Worm (Caenorhabditis elegans) whole organism, young adult: ENCODE data around the gene F26F4.9.
A peak's percentile ranks its signal among the peaks of the same experiment; 100 is the strongest.

Experiments used
- B0035.1 ChIP-seq: sonication (generic microtip); optimal IDR thresholded peaks from 2 replicates; lab custom pipeline; 2016; ENCODE audit warnings: missing genetic modification characterization, mild to moderate bottlenecking, missing compliant biosample characterization, missing genotype, missing genetic modification reagents
- C06A6.2 ChIP-seq: fragments of 200-800 bp; sonication (Bioruptor generic); conservative IDR thresholded peaks from 2 replicates; pipeline ENCODE4 v1.3.6; 2022; ENCODE audit warnings: missing genetic modification characterization, missing compliant biosample characterization
- C17E4.6 ChIP-seq: fragments of 200-800 bp; sonication (Bioruptor generic); IDR thresholded peaks from 2 replicates; pipeline ENCODE4 v1.3.6; 2022; ENCODE audit warnings: missing genetic modification reagents, missing genetic modification characterization, missing compliant biosample characterization
- F10E7.11 ChIP-seq: sonication (generic microtip); optimal IDR thresholded peaks from 2 replicates; lab custom pipeline; 2017; ENCODE audit warnings: mild to moderate bottlenecking, missing genetic modification characterization, moderate library complexity, missing compliant biosample characterization
- F33H1.4 ChIP-seq: fragments of 200-800 bp; sonication (Bioruptor generic); IDR thresholded peaks from 2 replicates; pipeline ENCODE4 v1.3.6; 2022; ENCODE audit warnings: missing genetic modification reagents, missing genetic modification characterization, missing compliant biosample characterization
- F39B2.1 ChIP-seq: fragments of 200-800 bp; sonication (Bioruptor generic); IDR thresholded peaks from 2 replicates; pipeline ENCODE4 v1.3.6; 2022; ENCODE audit warnings: missing genetic modification reagents, missing genetic modification characterization, missing compliant biosample characterization
- F49E8.2 ChIP-seq: sonication (generic microtip); optimal IDR thresholded peaks from 3 replicates; lab custom pipeline; 2017; ENCODE audit warnings: missing genetic modification characterization, mild to moderate bottlenecking, missing compliant biosample characterization, antibody characterized with exemption, moderate library complexity; ENCODE audit not compliant: insufficient read depth
- F55B11.4 ChIP-seq: sonication (generic microtip); optimal IDR thresholded peaks from 2 replicates; lab custom pipeline; 2016; ENCODE audit warnings: missing compliant biosample characterization, missing genetic modification characterization, borderline replicate concordance; ENCODE audit not compliant: insufficient read depth
- K12H6.12 ChIP-seq: fragments of 200-800 bp; sonication (Bioruptor generic); optimal IDR thresholded peaks from 2 replicates; lab custom pipeline; 2018; ENCODE audit warnings: mild to moderate bottlenecking, missing genetic modification characterization, missing compliant biosample characterization
- Y53F4B.3 ChIP-seq: fragments of 200-800 bp; sonication (Bioruptor generic); IDR thresholded peaks from 2 replicates; pipeline ENCODE4 v1.3.6; 2022; ENCODE audit warnings: missing genetic modification reagents, missing genetic modification characterization, missing compliant biosample characterization
- aptf-3 ChIP-seq: fragments of 200-800 bp; sonication (Bioruptor generic); IDR thresholded peaks from 2 replicates; pipeline ENCODE4 v1.3.6; 2022; ENCODE audit warnings: missing genetic modification characterization, missing compliant biosample characterization
- attf-3 ChIP-seq: fragments of 200-800 bp; sonication (Bioruptor generic); conservative IDR thresholded peaks from 2 replicates; pipeline ENCODE4 v1.3.6; 2022; ENCODE audit warnings: missing genetic modification reagents, missing genetic modification characterization, missing compliant biosample characterization
- attf-5 ChIP-seq: fragments of 200-800 bp; sonication (Bioruptor generic); optimal IDR thresholded peaks from 2 replicates; lab custom pipeline; 2018; ENCODE audit warnings: mild to moderate bottlenecking, missing genetic modification characterization, missing compliant biosample characterization
- bed-1 ChIP-seq: fragments of 200-800 bp; sonication (Bioruptor generic); IDR thresholded peaks from 2 replicates; pipeline ENCODE4 v1.3.6; 2022; ENCODE audit warnings: missing genetic modification reagents, missing genetic modification characterization, missing compliant biosample characterization
- cebp-1 ChIP-seq, 2 experiments: fragments of 200-800 bp in 1 of 2; sonication (Bioruptor generic) in 1 of 2; sonication (generic microtip) in 1 of 2; IDR thresholded peaks in 1 of 2; optimal IDR thresholded peaks in 1 of 2; 2 replicates each; pipeline versions ENCODE4 v1.3.6 to Lab custom; 2017 to 2022; ENCODE audit warnings: missing compliant biosample characterization in 2 of 2, missing genetic modification characterization in 2 of 2, mild to moderate bottlenecking in 1 of 2, missing genetic modification reagents in 1 of 2, moderate library complexity in 1 of 2
- cebp-2 ChIP-seq: fragments of 200-800 bp; sonication (Bioruptor generic); IDR thresholded peaks from 2 replicates; pipeline ENCODE4 v1.3.6; 2022; ENCODE audit warnings: missing genetic modification characterization, missing compliant biosample characterization
- ceh-27 ChIP-seq: fragments of 200-800 bp; sonication (Bioruptor generic); optimal IDR thresholded peaks from 2 replicates; lab custom pipeline; 2018; ENCODE audit warnings: mild to moderate bottlenecking, missing genetic modification characterization, moderate library complexity, missing compliant biosample characterization
- chd-7 ChIP-seq: sonication (generic microtip); optimal IDR thresholded peaks from 2 replicates; lab custom pipeline; 2016; ENCODE audit warnings: mild to moderate bottlenecking, missing genetic modification characterization, moderate library complexity, missing compliant biosample characterization
- dpff-1 ChIP-seq: sonication (generic microtip); optimal IDR thresholded peaks from 2 replicates; lab custom pipeline; 2017; ENCODE audit warnings: mild to moderate bottlenecking, missing genetic modification characterization, missing compliant biosample characterization
- dpl-1 ChIP-seq: fragments of 150-350 bp; optimal IDR thresholded peaks from 2 replicates; lab custom pipeline; 2014; ENCODE audit warnings: missing biosample characterization, missing genetic modification reagents, missing genetic modification characterization
- efl-1 ChIP-seq: fragments of 150-350 bp; optimal IDR thresholded peaks from 2 replicates; lab custom pipeline; 2014; ENCODE audit warnings: missing biosample characterization, missing genetic modification reagents, missing genetic modification characterization
- egl-18 ChIP-seq: fragments of 200-800 bp; sonication (Bioruptor generic); IDR thresholded peaks from 2 replicates; pipeline ENCODE4 v1.3.6; 2022; ENCODE audit warnings: missing genetic modification reagents, missing genetic modification characterization, missing compliant biosample characterization
- egl-44 ChIP-seq: fragments of 200-800 bp; sonication (Bioruptor generic); IDR thresholded peaks from 2 replicates; pipeline ENCODE4 v1.3.6; 2022; ENCODE audit warnings: missing genetic modification reagents, missing genetic modification characterization, missing compliant biosample characterization
- him-1 ChIP-seq: sonication (generic microtip); optimal IDR thresholded peaks from 2 replicates; lab custom pipeline; 2016; ENCODE audit warnings: missing genotype, missing genetic modification reagents, missing genetic modification characterization, missing compliant biosample characterization
- hmg-20 ChIP-seq: fragments of 200-800 bp; sonication (Bioruptor generic); IDR thresholded peaks from 2 replicates; pipeline ENCODE4 v1.3.6; 2022; ENCODE audit warnings: missing genetic modification reagents, missing genetic modification characterization, missing compliant biosample characterization
- lag-1 ChIP-seq: fragments of 200-800 bp; sonication (Bioruptor generic); IDR thresholded peaks from 2 replicates; pipeline ENCODE4 v1.3.6; 2022; ENCODE audit warnings: missing genetic modification reagents, missing genetic modification characterization, missing compliant biosample characterization
- lin-40 ChIP-seq: sonication (generic microtip); optimal IDR thresholded peaks from 2 replicates; lab custom pipeline; 2016; ENCODE audit warnings: missing genetic modification characterization, mild to moderate bottlenecking, missing compliant biosample characterization, missing genotype, missing genetic modification reagents
- lir-1 ChIP-seq: fragments of 200-800 bp; sonication (Bioruptor generic); conservative IDR thresholded peaks from 2 replicates; pipeline ENCODE4 v1.3.6; 2022; ENCODE audit warnings: missing genetic modification reagents, missing genetic modification characterization, missing compliant biosample characterization
- lsy-27 ChIP-seq: sonication (generic microtip); optimal IDR thresholded peaks from 2 replicates; lab custom pipeline; 2017; ENCODE audit warnings: missing genetic modification characterization, mild to moderate bottlenecking, missing compliant biosample characterization, antibody characterized with exemption, missing genotype, borderline replicate concordance; ENCODE audit not compliant: insufficient read depth
- madf-10 ChIP-seq: sonication (generic microtip); optimal IDR thresholded peaks from 2 replicates; lab custom pipeline; 2016; ENCODE audit warnings: mild to moderate bottlenecking, missing genetic modification characterization, missing compliant biosample characterization
- madf-6 ChIP-seq: fragments of 200-800 bp; sonication (Bioruptor generic); IDR thresholded peaks from 2 replicates; pipeline ENCODE4 v1.3.6; 2022; ENCODE audit warnings: missing genetic modification reagents, missing genetic modification characterization, missing compliant biosample characterization
- madf-8 ChIP-seq: fragments of 200-800 bp; sonication (Bioruptor generic); conservative IDR thresholded peaks from 2 replicates; pipeline ENCODE4 v1.3.6; 2022; ENCODE audit warnings: missing genetic modification reagents, missing genetic modification characterization, missing compliant biosample characterization
- mcd-1 ChIP-seq: fragments of 200-800 bp; sonication (Bioruptor generic); IDR thresholded peaks from 2 replicates; pipeline ENCODE4 v1.3.6; 2022; ENCODE audit warnings: missing genetic modification reagents, missing genetic modification characterization, missing compliant biosample characterization
- mxl-1 ChIP-seq: sonication (generic microtip); optimal IDR thresholded peaks from 2 replicates; lab custom pipeline; 2016; ENCODE audit warnings: missing genetic modification characterization, missing compliant biosample characterization
- nfyb-1 ChIP-seq: fragments of 200-800 bp; sonication (Bioruptor generic); IDR thresholded peaks from 2 replicates; pipeline ENCODE4 v1.3.6; 2022; ENCODE audit warnings: missing genetic modification reagents, missing genetic modification characterization, missing compliant biosample characterization
- nhr-179 ChIP-seq: sonication (generic microtip); optimal IDR thresholded peaks from 2 replicates; lab custom pipeline; 2016; ENCODE audit warnings: mild to moderate bottlenecking, missing genetic modification characterization, missing compliant biosample characterization
- nhr-80 ChIP-seq: sonication (generic microtip); optimal IDR thresholded peaks from 2 replicates; lab custom pipeline; 2016; ENCODE audit warnings: missing genetic modification characterization, missing compliant biosample characterization
- pha-4 ChIP-seq: fragments of 150-350 bp; sonication (generic microtip); optimal IDR thresholded peaks from 2 replicates; lab custom pipeline; 2014; ENCODE audit warnings: missing biosample characterization, missing genetic modification reagents, missing genetic modification characterization
- repo-1 ChIP-seq: sonication (generic microtip); optimal IDR thresholded peaks from 2 replicates; lab custom pipeline; 2017; ENCODE audit warnings: mild to moderate bottlenecking, missing genetic modification characterization, missing compliant biosample characterization
- sdz-38 ChIP-seq: sonication (generic microtip); optimal IDR thresholded peaks from 2 replicates; lab custom pipeline; 2016; ENCODE audit warnings: missing genotype, missing genetic modification characterization, missing compliant biosample characterization
- snpc-1.3 ChIP-seq: sonication (generic microtip); optimal IDR thresholded peaks from 2 replicates; lab custom pipeline; 2017; ENCODE audit warnings: missing genetic modification characterization, mild to moderate bottlenecking, missing compliant biosample characterization, antibody characterized with exemption, moderate library complexity, missing genotype, missing genetic modification reagents; ENCODE audit not compliant: insufficient read depth
- tbx-9 ChIP-seq: sonication (generic microtip); optimal IDR thresholded peaks from 2 replicates; lab custom pipeline; 2016; ENCODE audit warnings: borderline replicate concordance, missing genetic modification characterization, inconsistent platforms, missing compliant biosample characterization
- unc-130 ChIP-seq: sonication (generic microtip); optimal IDR thresholded peaks from 2 replicates; lab custom pipeline; 2016; ENCODE audit warnings: missing genetic modification reagents, missing genetic modification characterization, missing compliant biosample characterization
- xnd-1 ChIP-seq: sonication (generic microtip); optimal IDR thresholded peaks from 2 replicates; lab custom pipeline; 2016; ENCODE audit warnings: missing genotype, missing genetic modification reagents, missing genetic modification characterization, missing compliant biosample characterization

The F26F4.9 gene

ce11 chrIII:4899728-4900127 is 12.6 kb downstream of the F26F4.9 start (continued):
- TF ChIP-seq repo-1 (peak; percentile 97), tbx-9 (tag; lab: Kevin White, UChicago) (no peak), mcd-1 (peak; percentile 97), B0035.1 (tag; lab: Kevin White, UChicago) (peak; percentile 93), F33H1.4 (GFP tag; lab: Robert Waterston, UW) (peak; percentile 78)

ce11 chrIII:4899035-4899578 is 13.2 kb downstream of the F26F4.9 start, which contains the start of gene nhl-2:
nhl-2 (minus strand) TSS chrIII:4899085.
- TF ChIP-seq sdz-38 (tag; lab: Kevin White, UChicago) (no peak), lir-1 (GFP tag; lab: Robert Waterston, UW) (no peak), chd-7 (tag; lab: Kevin White, UChicago) (no peak), dpff-1 (tag; lab: Kevin White, UChicago) (no peak), F55B11.4 (tag; lab: Kevin White, UChicago) (no peak), repo-1 (no peak), pha-4 (tag; lab: Kevin White, UChicago) (no peak), C06A6.2 (no peak), attf-5 (GFP tag; lab: Kevin White, UChicago) (no peak), madf-6 (no peak)

- TF ChIP-seq lin-40 (tag; lab: Kevin White, UChicago) (no peak), egl-18 (GFP tag; lab: Robert Waterston, UW) (no peak), dpl-1 (no peak), K12H6.12 (tag; lab: Kevin White, UChicago) (no peak), nfyb-1 (no peak), F39B2.1 (GFP tag; lab: Robert Waterston, UW) (no peak), C17E4.6 (no peak), attf-3 (no peak), efl-1 (no peak), madf-8 (GFP tag; lab: Robert Waterston, UW) (no peak), cebp-1 (GFP tag; IDR thresholded peaks at IDR 0.05; lab: Robert Waterston, UW) (no peak), cebp-1 (tag; optimal IDR thresholded peaks at IDR 0.05; lab: Kevin White, UChicago) (no peak), Y53F4B.3 (GFP tag; lab: Robert Waterston, UW) (no peak), F33H1.4 (GFP tag; lab: Robert Waterston, UW) (no peak)
- TF ChIP-seq, all 124 proteins: peak for 0
These were observed 17.0 kb downstream of the F26F4.9 start for ce11 chrIII:4895313-4895712.

- TF ChIP-seq xnd-1 (tag; lab: Kevin White, UChicago) (no peak), F10E7.11 (no peak), snpc-1.3 (tag; lab: Kevin White, UChicago) (no peak), cebp-2 (no peak), nhr-179 (no peak), madf-10 (no peak), aptf-3 (GFP tag; lab: Robert Waterston, UW) (no peak), F55B11.4 (tag; lab: Kevin White, UChicago) (no peak), egl-44 (GFP tag; lab: Robert Waterston, UW) (no peak), dpff-1 (tag; lab: Kevin White, UChicago) (no peak), ceh-27 (GFP tag; lab: Kevin White, UChicago) (no peak), mxl-1 (tag; lab: Kevin White, UChicago) (no peak), nhr-80 (tag; lab: Kevin White, UChicago) (no peak), unc-130 (GFP tag; lab: Kevin White, UChicago) (no peak), F49E8.2 (tag; lab: Kevin White, UChicago) (no peak), lsy-27 (tag; lab: Kevin White, UChicago) (no peak), him-1 (tag; lab: Kevin White, UChicago) (no peak), hmg-20 (GFP tag; lab: Robert Waterston, UW) (no peak), lag-1 (GFP tag; lab: Robert Waterston, UW) (no peak), bed-1 (GFP tag; lab: Robert Waterston, UW) (no peak)
These were observed 18.8 kb downstream of the F26F4.9 start, which contains the start of gene F26F4.6 for ce11 chrIII:4893540-4893939. F26F4.6 (minus strand) TSS chrIII:4893640.
